Worm (Caenorhabditis elegans): ENCODE results near the gene col-9.

DNA sequence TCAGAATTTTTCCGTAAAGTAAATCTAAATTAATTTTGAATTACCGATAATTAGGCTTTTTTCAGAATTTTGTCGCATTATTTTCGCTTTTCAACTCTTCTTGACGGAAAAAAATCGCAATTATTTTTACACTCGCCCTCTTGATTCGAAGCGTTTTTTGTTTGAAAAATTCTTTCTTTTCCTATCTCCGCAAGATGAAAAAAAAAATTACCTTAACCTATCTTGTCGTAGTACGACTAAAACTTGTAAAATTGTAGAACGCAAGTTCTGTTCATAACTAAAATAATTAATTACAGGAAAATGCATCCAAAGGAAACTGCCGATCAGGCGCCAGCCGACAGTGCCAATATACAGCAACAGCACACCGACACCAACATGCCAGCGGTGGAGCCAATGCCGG lies 10.3 kb downstream of the col-9 start, which contains the start of gene F54B11.7:
- TF ChIP-seq aly-2 (tag; optimal IDR thresholded peaks at IDR 0.05), result no peak
- TF ChIP-seq nhr-77 (tag; optimal IDR thresholded peaks at IDR 0.05), result no peak
- no peak for TF ChIP-seq ceh-82 (tag; optimal IDR thresholded peaks at IDR 0.05)
- no peak for TF ChIP-seq nhr-237 (tag; optimal IDR thresholded peaks at IDR 0.05)
- TF ChIP-seq lin-39 (tag; optimal IDR thresholded peaks at IDR 0.05), result no peak
- TF ChIP-seq nhr-71 (tag; optimal IDR thresholded peaks at IDR 0.05), result no peak
- TF ChIP-seq lin-14 (GFP tag; optimal IDR thresholded peaks at IDR 0.05), result no peak

All from whole organism, L1 larva.